Fruit fly (Drosophila melanogaster): ENCODE data around the gene CG9747.

dm6 chr3R:30240245-30240644 is 49.2 kb upstream of the CG9747 start:
- TF ChIP-seq CG8478 (optimal IDR thresholded peaks at IDR 0.05) (no peak), CTCF (optimal IDR thresholded peaks at IDR 0.05) (no peak)
